Fruit fly (Drosophila melanogaster): Measurements from ENCODE around the gene ACXD.
A peak's percentile ranks its signal among the peaks of the same experiment; 100 is the strongest.

The ACXD gene

dm6 chr3L:2257412-2257862 is 20.0 kb downstream of the ACXD start, which contains the start of the genes CG1275 and Elp5 (continued):
- peak; percentile 99 for TF ChIP-seq CG3726 (GFP tag; IDR thresholded peaks at IDR 0.05)
- peak; percentile 95 for TF ChIP-seq ewg (GFP tag; optimal IDR thresholded peaks at IDR 0.05)
- peak; percentile 99 for TF ChIP-seq tap (tag; optimal IDR thresholded peaks at IDR 0.05)
- peak; percentile 84 for TF ChIP-seq CG6813 (GFP tag; optimal IDR thresholded peaks at IDR 0.05)
- peak; percentile 97 to 98 for TF ChIP-seq dpn (GFP tag; optimal IDR thresholded peaks at IDR 0.05)
- TF ChIP-seq CG11093 (GFP tag; IDR thresholded peaks at IDR 0.05): peak; percentile 99
- TF ChIP-seq CG8944 (GFP tag; optimal IDR thresholded peaks at IDR 0.05): peak; percentile 96
- TF ChIP-seq CG10543 (GFP tag; optimal IDR thresholded peaks at IDR 0.05): peak; percentile 96
- TF ChIP-seq gro (GFP tag; optimal IDR thresholded peaks at IDR 0.05): peak; percentile 95
- peak; percentile 100 for TF ChIP-seq ase (GFP tag; IDR thresholded peaks at IDR 0.05)
- TF ChIP-seq CG10267 (tag; optimal IDR thresholded peaks at IDR 0.05): peak; percentile 92
- peak; percentile 100 for TF ChIP-seq dysf (GFP tag; IDR thresholded peaks at IDR 0.05)
- TF ChIP-seq Gug (GFP tag; IDR thresholded peaks at IDR 0.05): peak; percentile 99
- TF ChIP-seq dmrt11E (tag; optimal IDR thresholded peaks at IDR 0.05): peak; percentile 96
- TF ChIP-seq Ets97D (GFP tag; optimal IDR thresholded peaks at IDR 0.05): peak; percentile 95
- TF ChIP-seq HHEX (GFP tag; optimal IDR thresholded peaks at IDR 0.05): peak; percentile 98
- TF ChIP-seq sisA (GFP tag; IDR thresholded peaks at IDR 0.05): peak; percentile 99
- peak; percentile 99 for TF ChIP-seq CG11085 (GFP tag; IDR thresholded peaks at IDR 0.05)
- peak; percentile 94 for TF ChIP-seq Max (GFP tag; optimal IDR thresholded peaks at IDR 0.05)
- TF ChIP-seq Ptx1 (GFP tag; IDR thresholded peaks at IDR 0.05): peak; percentile 99
- peak; percentile 93 for TF ChIP-seq Bdp1 (GFP tag; optimal IDR thresholded peaks at IDR 0.05)
- TF ChIP-seq luna (GFP tag; optimal IDR thresholded peaks at IDR 0.05): peak; percentile 88
- TF ChIP-seq CG7745 (tag; optimal IDR thresholded peaks at IDR 0.05): peak; percentile 78
- peak; percentile 76 for TF ChIP-seq CG31365 (tag; optimal IDR thresholded peaks at IDR 0.05)
- peak; percentile 95 for TF ChIP-seq fu2 (GFP tag; optimal IDR thresholded peaks at IDR 0.05)
- peak; percentile 95 for TF ChIP-seq D19B (GFP tag; optimal IDR thresholded peaks at IDR 0.05)
- peak; percentile 85 for TF ChIP-seq CG8359 (GFP tag; optimal IDR thresholded peaks at IDR 0.05; ENCODE audit: borderline replicate concordance)
- TF ChIP-seq Dfd (GFP tag; optimal IDR thresholded peaks at IDR 0.05): peak in 1 of 2 experiments; percentile 51
- TF ChIP-seq btn (GFP tag; optimal IDR thresholded peaks at IDR 0.05): peak; percentile 89
- peak; percentile 89 for TF ChIP-seq fd64A (GFP tag; optimal IDR thresholded peaks at IDR 0.05)
- peak; percentile 90 for TF ChIP-seq trem (tag; optimal IDR thresholded peaks at IDR 0.05)
- TF ChIP-seq bsh (GFP tag; optimal IDR thresholded peaks at IDR 0.05): peak; percentile 94 to 99
- TF ChIP-seq repo (GFP tag; optimal IDR thresholded peaks at IDR 0.05): peak; percentile 91
- peak; percentile 94 for TF ChIP-seq Fer1 (GFP tag; optimal IDR thresholded peaks at IDR 0.05)
- TF ChIP-seq HLHmδ (GFP tag; optimal IDR thresholded peaks at IDR 0.05): no peak
- TF ChIP-seq az2 (GFP tag; optimal IDR thresholded peaks at IDR 0.05): peak; percentile 98
- peak; percentile 97 for TF ChIP-seq CG4854 (GFP tag; optimal IDR thresholded peaks at IDR 0.05)
- TF ChIP-seq trh (GFP tag; optimal IDR thresholded peaks at IDR 0.05): peak; percentile 96
- no peak for TF ChIP-seq hkb (optimal IDR thresholded peaks at IDR 0.05)
- peak; percentile 99 for TF ChIP-seq hkb (GFP tag; IDR thresholded peaks at IDR 0.05)
- peak; percentile 95 for TF ChIP-seq org-1 (GFP tag; optimal IDR thresholded peaks at IDR 0.05)
- TF ChIP-seq bowl (GFP tag; IDR thresholded peaks at IDR 0.05): peak; percentile 98
- peak; percentile 82 for TF ChIP-seq CG17186 (GFP tag; optimal IDR thresholded peaks at IDR 0.05)
- TF ChIP-seq crc (GFP tag; optimal IDR thresholded peaks at IDR 0.05): peak; percentile 93
- TF ChIP-seq CG8765 (GFP tag; IDR thresholded peaks at IDR 0.05): peak; percentile 99
- peak; percentile 95 for TF ChIP-seq YL-1 (GFP tag; optimal IDR thresholded peaks at IDR 0.05)
- peak; percentile 94 for TF ChIP-seq Mes4 (GFP tag; optimal IDR thresholded peaks at IDR 0.05)
- TF ChIP-seq Drgx (GFP tag; IDR thresholded peaks at IDR 0.05): peak; percentile 100
- TF ChIP-seq Ravus (GFP tag; IDR thresholded peaks at IDR 0.05): peak; percentile 98
- TF ChIP-seq CG13424 (tag; optimal IDR thresholded peaks at IDR 0.05): peak; percentile 99
- TF ChIP-seq ara (GFP tag; IDR thresholded peaks at IDR 0.05): peak; percentile 99
- TF ChIP-seq CG9932 (GFP tag; IDR thresholded peaks at IDR 0.05): peak; percentile 99
